Worm (Caenorhabditis elegans): ENCODE data around the gene K03B4.9.

ce11 chrV:4691657-4692056 is 19.3 kb upstream of the K03B4.9 start:
- TF ChIP-seq ceh-45 (GFP tag; IDR thresholded peaks at IDR 0.05) (no peak), tbx-7 (tag; optimal IDR thresholded peaks at IDR 0.05) (no peak), ceh-9 (tag; optimal IDR thresholded peaks at IDR 0.05) (no peak), unc-86 (tag; optimal IDR thresholded peaks at IDR 0.05) (no peak), ceh-18 (tag; optimal IDR thresholded peaks at IDR 0.05) (no peak), ama-1 (optimal IDR thresholded peaks at IDR 0.05) (no peak), tbx-2 (tag; optimal IDR thresholded peaks at IDR 0.05) (no peak), hlh-13 (GFP tag; optimal IDR thresholded peaks at IDR 0.05) (no peak), pha-4 (tag; optimal IDR thresholded peaks at IDR 0.05) (no peak), elt-2 (tag; optimal IDR thresholded peaks at IDR 0.05) (no peak), hlh-8 (tag; optimal IDR thresholded peaks at IDR 0.05) (no peak), K02D7.2 (tag; optimal IDR thresholded peaks at IDR 0.05) (no peak)

Measured in whole organism, late embryonic.